Worm (Caenorhabditis elegans): ENCODE measurements around the gene ins-34.
A peak's percentile ranks its signal among the peaks of the same experiment; 100 is the strongest.

ins-34 gene

ce11 chrIV:14089749-14090148 is 16.6 kb upstream of the ins-34 start:
- TF ChIP-seq nhr-25 (tag; optimal IDR thresholded peaks at IDR 0.05) (peak; percentile 68), elt-2 (tag; optimal IDR thresholded peaks at IDR 0.05) (no peak), nhr-23 (tag; optimal IDR thresholded peaks at IDR 0.05) (peak; percentile 94)

- TF ChIP-seq ama-1 (optimal IDR thresholded peaks at IDR 0.05) = peak; percentile 15
- TF ChIP-seq mdl-1 (tag; optimal IDR thresholded peaks at IDR 0.05) = no peak
- peak; percentile 66 for TF ChIP-seq nhr-23 (tag; optimal IDR thresholded peaks at IDR 0.05)
- no peak for TF ChIP-seq unc-39 (tag; optimal IDR thresholded peaks at IDR 0.05)
- no peak for TF ChIP-seq ztf-4 (tag; optimal IDR thresholded peaks at IDR 0.05)
- no peak for TF ChIP-seq nhr-237 (tag; optimal IDR thresholded peaks at IDR 0.05)
- no peak for TF ChIP-seq nhr-11 (tag; optimal IDR thresholded peaks at IDR 0.05)
- no peak for TF ChIP-seq ceh-9 (tag; optimal IDR thresholded peaks at IDR 0.05)
- peak; percentile 1 for TF ChIP-seq nhr-43 (tag; optimal IDR thresholded peaks at IDR 0.05; ENCODE audit: poor library complexity, severe bottlenecking)
Measured at ce11 chrIV:14091242-14091641, 15.1 kb upstream of the ins-34 start, which contains the start of gene noah-2. noah-2 (plus strand) TSS chrIV:14091254.

- TF ChIP-seq mml-1 (tag; optimal IDR thresholded peaks at IDR 0.05) = no peak
- no peak for TF ChIP-seq nhr-28 (tag; optimal IDR thresholded peaks at IDR 0.05)
- TF ChIP-seq pqm-1 (tag; optimal IDR thresholded peaks at IDR 0.05) = no peak
- TF ChIP-seq fos-1 (tag; optimal IDR thresholded peaks at IDR 0.05) = no peak
- no peak for TF ChIP-seq pha-4 (tag; optimal IDR thresholded peaks at IDR 0.05)
- TF ChIP-seq ceh-9 (tag; optimal IDR thresholded peaks at IDR 0.05) = no peak
- no peak for TF ChIP-seq nhr-77 (tag; optimal IDR thresholded peaks at IDR 0.05)
Measured at ce11 chrIV:14098540-14099098, 7.8 kb upstream of the ins-34 start.

ce11 chrIV:14099256-14099655 is 7.1 kb upstream of the ins-34 start, which contains the start of gene col-133:
col-133 (minus strand) TSS chrIV:14099356.
- TF ChIP-seq elt-3 (tag; optimal IDR thresholded peaks at IDR 0.05) (no peak), nhr-12 (tag; optimal IDR thresholded peaks at IDR 0.05) (no peak), nhr-76 (tag; optimal IDR thresholded peaks at IDR 0.05) (no peak), nhr-25 (tag; optimal IDR thresholded peaks at IDR 0.05) (peak; percentile 12)

ce11 chrIV:14103054-14103453 is 3.3 kb upstream of the ins-34 start, which contains the start of gene F52B11.5:
F52B11.5 (minus strand) TSS chrIV:14103231.
- TF ChIP-seq skn-1 (tag; optimal IDR thresholded peaks at IDR 0.05) = peak; percentile 3
- no peak for TF ChIP-seq snpc-4 (tag; optimal IDR thresholded peaks at IDR 0.05)
- TF ChIP-seq pha-4 (tag; optimal IDR thresholded peaks at IDR 0.05) = peak; percentile 91
- TF ChIP-seq zag-1 (tag; optimal IDR thresholded peaks at IDR 0.05) = no peak
- peak; percentile 8 for TF ChIP-seq pqm-1 (tag; optimal IDR thresholded peaks at IDR 0.05)
- peak; percentile 11 for TF ChIP-seq elt-2 (tag; optimal IDR thresholded peaks at IDR 0.05)

ce11 chrIV:14104745-14105144 is 1.6 kb upstream of the ins-34 start:
- no peak for TF ChIP-seq ZK546.5 (tag; optimal IDR thresholded peaks at IDR 0.05)

ce11 chrIV:14107647-14108046 is 1.3 kb downstream of the ins-34 start:
- no peak for TF ChIP-seq egl-27 (tag; optimal IDR thresholded peaks at IDR 0.05)

- no peak for TF ChIP-seq elt-2 (tag; optimal IDR thresholded peaks at IDR 0.05)
- TF ChIP-seq jun-1 (tag; optimal IDR thresholded peaks at IDR 0.05) = no peak
- no peak for TF ChIP-seq daf-12 (tag; optimal IDR thresholded peaks at IDR 0.05)
- no peak for TF ChIP-seq nhr-28 (tag; optimal IDR thresholded peaks at IDR 0.05)
- no peak for TF ChIP-seq ceh-16 (tag; optimal IDR thresholded peaks at IDR 0.05)
- TF ChIP-seq lin-15B (tag; optimal IDR thresholded peaks at IDR 0.05) = no peak
- TF ChIP-seq ztf-11 (tag; optimal IDR thresholded peaks at IDR 0.05) = no peak
- no peak for TF ChIP-seq nhr-43 (tag; optimal IDR thresholded peaks at IDR 0.05; ENCODE audit: poor library complexity, severe bottlenecking)
- no peak for TF ChIP-seq mdl-1 (tag; optimal IDR thresholded peaks at IDR 0.05)
- no peak for TF ChIP-seq fkh-2 (tag; optimal IDR thresholded peaks at IDR 0.05)
Measured at ce11 chrIV:14113621-14114020, 7.2 kb downstream of the ins-34 start.

Data from whole organism, L3 larva.